Worm (Caenorhabditis elegans): ENCODE data around the gene srh-125.
"Not testable (repeated sequence)": the region's sequence is repeated elsewhere in the genome, so short reads cannot be mapped to it uniquely, and the experiment has no call there.

Gene srh-125

ce11 chrV:7522279-7522678, 45.6 kb upstream of the srh-125 start, which contains the start of gene C54F6.15:
Gene C54F6.15, minus strand, starts transcription at chrV:7522379.
- 0 out of 2 replicates have a peak, but pooled peaks have one; percentile 46 for TF ChIP-seq F37B4.10 (GFP tag; IDR thresholded peaks at IDR 0.05)
- no peak for TF ChIP-seq nhr-120 (GFP tag; IDR thresholded peaks at IDR 0.05)

ce11 chrV:7521304-7521703, 44.6 kb upstream of the srh-125 start:
- no peak for TF ChIP-seq F52B5.7 (tag; optimal IDR thresholded peaks at IDR 0.05)
- TF ChIP-seq tbp1 (GFP tag; optimal IDR thresholded peaks at IDR 0.05): no peak
- no peak for TF ChIP-seq Y56A3A.18 (GFP tag; IDR thresholded peaks at IDR 0.05)
- peak; percentile 73 for TF ChIP-seq nhr-80 (tag; optimal IDR thresholded peaks at IDR 0.05)
- no peak for TF ChIP-seq mes-4 (tag; optimal IDR thresholded peaks at IDR 0.05)

- no peak for TF ChIP-seq mcd-1 (GFP tag; IDR thresholded peaks at IDR 0.05)
- TF ChIP-seq dpff-1 (tag; optimal IDR thresholded peaks at IDR 0.05): no peak
- TF ChIP-seq ztf-3 (GFP tag; optimal IDR thresholded peaks at IDR 0.05): no peak
- no peak for TF ChIP-seq ceh-40 (GFP tag; IDR thresholded peaks at IDR 0.05)
- no peak for TF ChIP-seq ceh-79 (tag; optimal IDR thresholded peaks at IDR 0.05)
- TF ChIP-seq pha-4 (tag; optimal IDR thresholded peaks at IDR 0.05): no peak
- no peak for TF ChIP-seq F57C9.4 (tag; optimal IDR thresholded peaks at IDR 0.05)
- TF ChIP-seq F22D6.2 (tag; optimal IDR thresholded peaks at IDR 0.05): no peak
- TF ChIP-seq somi-1 (GFP tag; optimal IDR thresholded peaks at IDR 0.05): no peak
- TF ChIP-seq rcor-1 (GFP tag; IDR thresholded peaks at IDR 0.05): no peak
- TF ChIP-seq Y67H2A.10 (GFP tag; conservative IDR thresholded peaks at IDR 0.05): no peak
- TF ChIP-seq let-526 (GFP tag; IDR thresholded peaks at IDR 0.05): no peak
- no peak for TF ChIP-seq aptf-2 (GFP tag; conservative IDR thresholded peaks at IDR 0.05)
Observed at ce11 chrV:7520077-7520476, 43.4 kb upstream of the srh-125 start, which contains the start of gene srb-19. Gene srb-19, minus strand, starts transcription at chrV:7520177.

ce11 chrV:7514939-7515338, 38.3 kb upstream of the srh-125 start, which contains the start of gene srb-18:
Gene srb-18, plus strand, starts transcription at chrV:7515239.
- TF ChIP-seq athp-1 (tag; optimal IDR thresholded peaks at IDR 0.05) (no peak), dpl-1 (GFP tag; optimal IDR thresholded peaks at IDR 0.05) (no peak), egl-44 (GFP tag; IDR thresholded peaks at IDR 0.05) (no peak), snpc-4 (GFP tag; optimal IDR thresholded peaks at IDR 0.05) (no peak), snpc-4 (tag; optimal IDR thresholded peaks at IDR 0.05) (no peak), lsl-1 (GFP tag; optimal IDR thresholded peaks at IDR 0.05) (no peak), tbp1 (GFP tag; optimal IDR thresholded peaks at IDR 0.05) (no peak), madf-3 (GFP tag; IDR thresholded peaks at IDR 0.05) (no peak), ztf-28 (GFP tag; IDR thresholded peaks at IDR 0.05) (no peak), F57C9.4 (tag; optimal IDR thresholded peaks at IDR 0.05) (no peak), mxl-1 (tag; optimal IDR thresholded peaks at IDR 0.05) (no peak)

- not testable (repeated sequence) for TF ChIP-seq egl-44 (GFP tag; IDR thresholded peaks at IDR 0.05); F57A8.1 (GFP tag; optimal IDR thresholded peaks at IDR 0.05); lag-1 (GFP tag; IDR thresholded peaks at IDR 0.05)
Observed at ce11 chrV:7511465-7511864, 34.8 kb upstream of the srh-125 start, which contains the start of gene nhr-171. Gene nhr-171, plus strand, starts transcription at chrV:7511765.

- TF ChIP-seq F22D6.2 (tag; optimal IDR thresholded peaks at IDR 0.05): no peak
- TF ChIP-seq zim-3 (tag; optimal IDR thresholded peaks at IDR 0.05): no peak
- no peak for TF ChIP-seq nhr-179 (tag; optimal IDR thresholded peaks at IDR 0.05)
- TF ChIP-seq attf-6 (GFP tag; IDR thresholded peaks at IDR 0.05): no peak
- TF ChIP-seq ceh-100 (GFP tag; IDR thresholded peaks at IDR 0.05): no peak
- TF ChIP-seq let-607 (tag; optimal IDR thresholded peaks at IDR 0.05): no peak
- no peak for TF ChIP-seq akir-1 (GFP tag; optimal IDR thresholded peaks at IDR 0.05)
- no peak for TF ChIP-seq chd-7 (tag; optimal IDR thresholded peaks at IDR 0.05)
- no peak for TF ChIP-seq lsl-1 (GFP tag; optimal IDR thresholded peaks at IDR 0.05)
- no peak for TF ChIP-seq ceh-91 (GFP tag; IDR thresholded peaks at IDR 0.05)
- no peak for TF ChIP-seq repo-1 (tag; optimal IDR thresholded peaks at IDR 0.05)
- no peak for TF ChIP-seq Y67H2A.10 (GFP tag; conservative IDR thresholded peaks at IDR 0.05)
- no peak for TF ChIP-seq B0019.2 (GFP tag; conservative IDR thresholded peaks at IDR 0.05)
- no peak for TF ChIP-seq let-526 (GFP tag; IDR thresholded peaks at IDR 0.05)
- TF ChIP-seq madf-10 (tag; optimal IDR thresholded peaks at IDR 0.05): no peak
Observed at ce11 chrV:7508566-7509044, 31.9 kb upstream of the srh-125 start, which contains the start of the genes str-31 and nhr-172. Gene str-31, minus strand, starts transcription at chrV:7508666. Gene nhr-172, plus strand, starts transcription at chrV:7508994.
